Worm (Caenorhabditis elegans) whole organism, midembryonic: ENCODE measurements around the gene mrps-26.

ENCODE experiments used
- flt-1 ChIP-seq: fragments of 200-800 bp; sonication (Bioruptor generic); IDR thresholded peaks from 2 replicates; pipeline ENCODE4 v1.3.6; 2022; ENCODE audit warnings: missing genetic modification characterization, missing compliant biosample characterization
- klf-2 ChIP-seq: fragments of 200-800 bp; sonication (Bioruptor generic); conservative IDR thresholded peaks from 2 replicates; pipeline ENCODE4 v1.3.6; 2022; ENCODE audit warnings: missing genetic modification reagents, missing genetic modification characterization, missing compliant biosample characterization
- tab-1 ChIP-seq: fragments of 200-800 bp; sonication (Bioruptor generic); IDR thresholded peaks from 2 replicates; pipeline ENCODE4 v1.3.6; 2022; ENCODE audit warnings: missing genetic modification characterization, missing compliant biosample characterization
- ztf-23 ChIP-seq: fragments of 200-800 bp; sonication (Bioruptor generic); IDR thresholded peaks from 2 replicates; pipeline ENCODE4 v1.3.6; 2022; ENCODE audit warnings: missing genetic modification reagents, missing genetic modification characterization, missing compliant biosample characterization
- ztf-29 ChIP-seq: fragments of 200-800 bp; sonication (Bioruptor generic); IDR thresholded peaks from 2 replicates; pipeline ENCODE4 v1.3.6; 2022; ENCODE audit warnings: missing genetic modification reagents, missing genetic modification characterization, missing compliant biosample characterization

ce11 chrIII:5273396-5273857 is 39.0 kb downstream of the mrps-26 start, which contains the start of gene ztf-8:
- TF ChIP-seq ztf-29 (GFP tag; lab: Robert Waterston, UW) (no peak), klf-2 (no peak), ztf-23 (GFP tag; lab: Robert Waterston, UW) (no peak), tab-1 (no peak), flt-1 (GFP tag; lab: Robert Waterston, UW) (no peak)
